Fruit fly (Drosophila melanogaster): ENCODE results near the gene CG32022.

The CG32022 gene

DNA sequence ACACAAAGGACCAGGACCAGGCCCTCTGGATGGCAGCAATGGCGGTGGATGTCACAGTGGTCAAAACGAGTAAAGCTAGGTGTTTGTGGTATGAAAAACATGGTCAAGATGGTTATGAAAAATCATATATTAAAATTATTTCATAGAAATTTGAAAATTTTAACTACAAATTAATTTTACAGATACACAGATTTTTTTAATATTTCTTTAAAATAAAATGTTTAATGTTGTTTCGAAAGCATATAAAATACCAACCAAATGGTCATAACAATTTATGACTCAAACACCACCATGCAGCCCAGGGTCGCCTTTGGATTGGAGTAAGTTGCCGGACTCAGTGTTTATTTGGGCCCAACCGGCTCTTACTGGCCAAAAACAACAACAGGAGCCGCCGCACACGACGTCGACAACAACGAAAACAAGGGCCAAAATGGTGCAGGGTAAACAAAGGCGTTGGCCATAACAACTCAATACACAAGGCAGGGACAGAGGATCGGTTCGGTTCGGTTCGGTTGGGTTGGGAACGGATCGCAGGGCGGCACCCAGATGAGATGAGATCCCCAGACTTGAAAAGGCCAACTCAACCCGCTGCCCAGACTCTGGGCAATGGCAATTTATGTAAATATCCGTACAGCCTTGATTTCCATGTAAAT, 19.2 kb downstream of the CG32022 start (continued):
- TF ChIP-seq CG7357 (GFP tag; IDR thresholded peaks at IDR 0.05) (no peak), gsb (GFP tag; IDR thresholded peaks at IDR 0.05) (no peak), ro (GFP tag; IDR thresholded peaks at IDR 0.05) (no peak), shn (GFP tag; optimal IDR thresholded peaks at IDR 0.05) (peak; percentile 6), Med (GFP tag) (peak; percentile 57), CG12236 (GFP tag; optimal IDR thresholded peaks at IDR 0.05) (no peak), Dbx (GFP tag; IDR thresholded peaks at IDR 0.05) (0 out of 3 replicates have a peak, but pooled peaks have one; percentile 17), pros (GFP tag; optimal IDR thresholded peaks at IDR 0.05) (no peak), Xrp1 (GFP tag; IDR thresholded peaks at IDR 0.05) (0 out of 2 replicates have a peak, but pooled peaks have one; percentile 13), Trl (optimal IDR thresholded peaks at IDR 0.05) (no peak), Trl (GFP tag; optimal IDR thresholded peaks at IDR 0.05) (no peak), so (GFP tag; IDR thresholded peaks at IDR 0.05) (no peak), Sin3A (optimal IDR thresholded peaks at IDR 0.05) (no peak), CG4360 (GFP tag; IDR thresholded peaks at IDR 0.05) (0 out of 2 replicates have a peak, but pooled peaks have one; percentile 36), E2f1 (GFP tag; IDR thresholded peaks at IDR 0.05) (no peak), Dll (GFP tag; IDR thresholded peaks at IDR 0.05; ENCODE audit: partially characterized antibody) (no peak)

- TF ChIP-seq ci (GFP tag; IDR thresholded peaks at IDR 0.05), result peak; percentile 58
- peak; percentile 57; the same call in 2 of the 3 replicates for TF ChIP-seq B-H1 (GFP tag; IDR thresholded peaks at IDR 0.05)
- TF ChIP-seq grau (tag; optimal IDR thresholded peaks at IDR 0.05), result peak; percentile 88
- TF ChIP-seq CG10979 (tag; optimal IDR thresholded peaks at IDR 0.05), result peak; percentile 72
- peak; percentile 86 for TF ChIP-seq pho (GFP tag; optimal IDR thresholded peaks at IDR 0.05)
- no peak for TF ChIP-seq bigmax (GFP tag; optimal IDR thresholded peaks at IDR 0.05)
- no peak; the same call in 2 of the 3 replicates for TF ChIP-seq CG3726 (GFP tag; IDR thresholded peaks at IDR 0.05)
- TF ChIP-seq CG13894 (tag; optimal IDR thresholded peaks at IDR 0.05), result no peak
- TF ChIP-seq CG14860 (GFP tag; IDR thresholded peaks at IDR 0.05; ENCODE audit: partially characterized antibody), result no peak
- no peak for TF ChIP-seq Bgb (GFP tag; IDR thresholded peaks at IDR 0.05; ENCODE audit: partially characterized antibody)
- TF ChIP-seq CG17186 (GFP tag; optimal IDR thresholded peaks at IDR 0.05), result peak; percentile 6
- TF ChIP-seq yki (optimal IDR thresholded peaks at IDR 0.05), result no peak
- peak; percentile 47 for TF ChIP-seq CG12104 (GFP tag; optimal IDR thresholded peaks at IDR 0.05)
- TF ChIP-seq CG17802 (tag; optimal IDR thresholded peaks at IDR 0.05), result peak; percentile 23
- peak; percentile 36 for TF ChIP-seq nerfin-1 (tag; optimal IDR thresholded peaks at IDR 0.05)
- peak; percentile 70 for TF ChIP-seq CG32532 (GFP tag; IDR thresholded peaks at IDR 0.05)
- peak; percentile 85 for TF ChIP-seq CG11504 (tag; optimal IDR thresholded peaks at IDR 0.05)
- TF ChIP-seq vvl (GFP tag; IDR thresholded peaks at IDR 0.05), result peak; percentile 70
- no peak for TF ChIP-seq unc-4 (GFP tag; IDR thresholded peaks at IDR 0.05; ENCODE audit: partially characterized antibody)
- TF ChIP-seq gcm2 (GFP tag; optimal IDR thresholded peaks at IDR 0.05), result peak; percentile 35
- TF ChIP-seq CG17829 (tag; optimal IDR thresholded peaks at IDR 0.05), result peak; percentile 72
- no peak for TF ChIP-seq Tbp (GFP tag; optimal IDR thresholded peaks at IDR 0.05)
- no peak for TF ChIP-seq h (optimal IDR thresholded peaks at IDR 0.05)
- TF ChIP-seq crc (GFP tag; optimal IDR thresholded peaks at IDR 0.05), result peak; percentile 73
- peak; percentile 76 for TF ChIP-seq tx (GFP tag; optimal IDR thresholded peaks at IDR 0.05)
- TF ChIP-seq Vsx1 (GFP tag; optimal IDR thresholded peaks at IDR 0.05), result peak; percentile 94
- no peak; the same call in 1 of the 2 replicates for TF ChIP-seq CG17328 (GFP tag; IDR thresholded peaks at IDR 0.05)
- TF ChIP-seq crol (GFP tag; IDR thresholded peaks at IDR 0.05), result no peak
- TF ChIP-seq CrebB (tag; optimal IDR thresholded peaks at IDR 0.05), result peak; percentile 34
- TF ChIP-seq Ets97D (GFP tag; optimal IDR thresholded peaks at IDR 0.05), result peak; percentile 49
- TF ChIP-seq CG14441 (GFP tag; IDR thresholded peaks at IDR 0.05), result peak; percentile 78
- no peak for TF ChIP-seq D (optimal IDR thresholded peaks at IDR 0.05)
- TF ChIP-seq D (GFP tag; optimal IDR thresholded peaks at IDR 0.05), result peak; percentile 43
- peak; percentile 93 for TF ChIP-seq CG2120 (GFP tag; optimal IDR thresholded peaks at IDR 0.05)
- TF ChIP-seq CG6254 (GFP tag; optimal IDR thresholded peaks at IDR 0.05), result peak; percentile 58
Measured at dm6 chr3L:8700643-8701208, 20.3 kb downstream of the CG32022 start.
